Worm (Caenorhabditis elegans) whole organism, mixed stage, embryonic: ENCODE results near the gene R07C3.3.

ENCODE experiments used
- blmp-1 ChIP-seq: fragments of 150-350 bp; optimal IDR thresholded peaks from 2 replicates; lab custom pipeline; 2014; ENCODE audit warnings: missing biosample characterization, missing genetic modification characterization
- ces-1 ChIP-seq: fragments of 150-350 bp; optimal IDR thresholded peaks from 2 replicates; lab custom pipeline; 2014; ENCODE audit warnings: missing biosample characterization, missing genetic modification reagents, missing genetic modification characterization
- elt-3 ChIP-seq: fragments of 150-350 bp; optimal IDR thresholded peaks from 2 replicates; lab custom pipeline; 2014; ENCODE audit warnings: missing biosample characterization, missing genetic modification characterization
- mep-1 ChIP-seq: fragments of 150-350 bp; optimal IDR thresholded peaks from 2 replicates; lab custom pipeline; 2017; ENCODE audit warnings: missing biosample characterization, missing genetic modification reagents, missing genetic modification characterization, inconsistent platforms
- nhr-12 ChIP-seq: fragments of 150-350 bp; optimal IDR thresholded peaks from 2 replicates; lab custom pipeline; 2014; ENCODE audit warnings: missing biosample characterization, missing genetic modification characterization
- nhr-237 ChIP-seq: fragments of 150-350 bp; optimal IDR thresholded peaks from 2 replicates; lab custom pipeline; 2014; ENCODE audit warnings: missing biosample characterization, missing genetic modification characterization
- nhr-28 ChIP-seq: fragments of 150-350 bp; optimal IDR thresholded peaks from 2 replicates; lab custom pipeline; 2014; ENCODE audit warnings: missing biosample characterization, missing genetic modification characterization
- pha-4 ChIP-seq: fragments of 150-350 bp; optimal IDR thresholded peaks from 2 replicates; lab custom pipeline; 2018; ENCODE audit warnings: missing biosample characterization, missing genetic modification reagents, missing genetic modification characterization
- snpc-4 ChIP-seq: fragments of 150-350 bp; optimal IDR thresholded peaks from 2 replicates; lab custom pipeline; 2014; ENCODE audit warnings: missing biosample characterization, missing genetic modification characterization
- unc-39 ChIP-seq: fragments of 150-350 bp; optimal IDR thresholded peaks from 2 replicates; lab custom pipeline; 2014; ENCODE audit warnings: missing biosample characterization, missing genetic modification characterization

DNA sequence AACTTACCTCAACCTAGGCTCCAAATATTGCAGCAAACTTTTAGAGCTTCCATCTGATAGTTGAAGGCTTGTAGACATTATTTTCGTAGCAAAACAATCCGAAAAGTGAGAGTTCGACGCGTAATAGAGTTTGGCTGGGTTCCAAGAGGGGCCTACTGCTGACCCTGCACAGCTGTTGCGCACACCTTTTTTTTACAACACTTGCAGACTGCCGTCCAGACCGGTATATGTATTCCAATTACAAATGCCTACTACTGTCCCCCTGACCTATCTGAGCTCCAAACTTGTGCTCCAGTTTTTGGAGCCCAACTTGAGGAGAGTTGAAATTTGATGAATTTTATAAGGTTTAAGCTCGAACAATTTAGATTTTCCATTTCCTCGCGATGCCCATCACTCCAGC lies 29.1 kb upstream of the R07C3.3 start, which contains the start of the genes fbxc-24 and fbxc-27:
- no peak for TF ChIP-seq snpc-4 (tag; lab: Kevin White, UChicago)
- no peak for TF ChIP-seq elt-3 (tag; lab: Kevin White, UChicago)
- no peak for TF ChIP-seq blmp-1
- TF ChIP-seq mep-1 (tag; lab: Kevin White, UChicago), result no peak
- no peak for TF ChIP-seq unc-39 (tag; lab: Kevin White, UChicago)
- no peak for TF ChIP-seq nhr-237 (tag; lab: Kevin White, UChicago)
- no peak for TF ChIP-seq nhr-28 (tag; lab: Kevin White, UChicago)
- TF ChIP-seq pha-4 (tag; lab: Kevin White, UChicago), result no peak
- no peak for TF ChIP-seq ces-1 (GFP tag; lab: Kevin White, UChicago)
- no peak for TF ChIP-seq nhr-12 (tag; lab: Kevin White, UChicago)
